Fruit fly (Drosophila melanogaster) whole organism, embryonic: ENCODE data around the gene CG10602.
A peak's percentile ranks its signal among the peaks of the same experiment; 100 is the strongest.

Source experiments
- Aef1 ChIP-seq: fragments of 200-800 bp; sonication (Bioruptor generic); IDR thresholded peaks from 3 replicates; pipeline ENCODE4 v1.3.6; 2022; ENCODE audit warnings: missing biosample characterization, missing genetic modification characterization
- Bdp1 ChIP-seq: fragments of 200-800 bp; sonication (Bioruptor generic); optimal IDR thresholded peaks from 3 replicates; lab custom pipeline; 2016; ENCODE audit warnings: missing biosample characterization, missing genetic modification characterization
- Bteb2 ChIP-seq: fragments of 200-800 bp; sonication (Bioruptor generic); optimal IDR thresholded peaks from 2 replicates; lab custom pipeline; 2016; ENCODE audit warnings: missing biosample characterization, missing genetic modification characterization
- CG10209 ChIP-seq: fragments of 200-800 bp; sonication (Bioruptor generic); optimal IDR thresholded peaks from 3 replicates; lab custom pipeline; 2017; ENCODE audit warnings: missing biosample characterization, mild to moderate bottlenecking, missing genetic modification characterization, missing genetic modification reagents
- CG10654 ChIP-seq: fragments of 200-800 bp; sonication (Bioruptor generic); optimal IDR thresholded peaks from 2 replicates; lab custom pipeline; 2016; ENCODE audit warnings: missing biosample characterization, missing genetic modification characterization
- CG11456 ChIP-seq: fragments of 200-800 bp; sonication (Bioruptor generic); IDR thresholded peaks from 3 replicates; pipeline ENCODE4 v1.3.6; 2022; ENCODE audit warnings: missing biosample characterization, missing genetic modification characterization
- CG12071 ChIP-seq: fragments of 200-800 bp; sonication (Bioruptor generic); optimal IDR thresholded peaks from 3 replicates; lab custom pipeline; 2018; ENCODE audit warnings: missing biosample characterization, mild to moderate bottlenecking, missing genetic modification characterization
- CG12769 ChIP-seq: fragments of 200-800 bp; sonication (Bioruptor generic); optimal IDR thresholded peaks from 2 replicates; lab custom pipeline; 2019; ENCODE audit warnings: missing biosample characterization, mild to moderate bottlenecking, missing genetic modification characterization, moderate library complexity
- CG14014 ChIP-seq: fragments of 200-800 bp; sonication (Bioruptor generic); IDR thresholded peaks from 2 replicates; pipeline ENCODE4 v1.3.6; 2022; ENCODE audit warnings: missing biosample characterization, missing genetic modification characterization
- CG14667 ChIP-seq: fragments of 200-800 bp; sonication (Bioruptor generic); IDR thresholded peaks from 2 replicates; pipeline ENCODE4 v1.3.6; 2022; ENCODE audit warnings: missing biosample characterization, missing genetic modification characterization
- CG1647 ChIP-seq: fragments of 200-800 bp; sonication (Bioruptor generic); optimal IDR thresholded peaks from 3 replicates; lab custom pipeline; 2016; ENCODE audit warnings: missing biosample characterization, missing genetic modification characterization
- CG16779 ChIP-seq: fragments of 200-800 bp; sonication (Bioruptor generic); IDR thresholded peaks from 2 replicates; pipeline ENCODE4 v1.3.6; 2022; ENCODE audit warnings: missing biosample characterization, missing genetic modification characterization
- CG17359 ChIP-seq: fragments of 200-800 bp; sonication (Bioruptor generic); optimal IDR thresholded peaks from 3 replicates; lab custom pipeline; 2018; ENCODE audit warnings: missing biosample characterization, mild to moderate bottlenecking, missing genetic modification characterization, moderate library complexity
- CG1832 ChIP-seq: fragments of 200-800 bp; sonication (Bioruptor generic); optimal IDR thresholded peaks from 2 replicates; lab custom pipeline; 2017; ENCODE audit warnings: missing biosample characterization, mild to moderate bottlenecking, missing genetic modification characterization, inconsistent platforms
- CG2678 ChIP-seq: fragments of 200-800 bp; sonication (Bioruptor generic); optimal IDR thresholded peaks from 3 replicates; lab custom pipeline; 2019; ENCODE audit warnings: missing biosample characterization, mild to moderate bottlenecking, missing genetic modification characterization, moderate library complexity
- CG2875 ChIP-seq: fragments of 200-800 bp; sonication (Bioruptor generic); optimal IDR thresholded peaks from 2 replicates; lab custom pipeline; 2017; ENCODE audit warnings: missing biosample characterization, mild to moderate bottlenecking, missing genetic modification characterization, missing genetic modification reagents
- CG3065 ChIP-seq: fragments of 200-800 bp; sonication (Bioruptor generic); optimal IDR thresholded peaks from 2 replicates; lab custom pipeline; 2016; ENCODE audit warnings: missing biosample characterization, missing genetic modification characterization
- CG4854 ChIP-seq: fragments of 200-800 bp; sonication (Bioruptor generic); optimal IDR thresholded peaks from 2 replicates; lab custom pipeline; 2016; ENCODE audit warnings: missing biosample characterization, missing genetic modification characterization, inconsistent platforms
- CG7372 ChIP-seq: fragments of 200-800 bp; sonication (Bioruptor generic); IDR thresholded peaks from 2 replicates; pipeline ENCODE4 v1.3.6; 2022; ENCODE audit warnings: missing biosample characterization, missing genetic modification characterization
- CG8281 ChIP-seq: fragments of 200-800 bp; sonication (Bioruptor generic); optimal IDR thresholded peaks from 2 replicates; lab custom pipeline; 2018; ENCODE audit warnings: missing biosample characterization, mild to moderate bottlenecking, missing genetic modification characterization, moderate library complexity
- CG8290 ChIP-seq, 3 experiments: fragments of 200-800 bp; sonication (Bioruptor generic); optimal IDR thresholded peaks; 2 replicates each; lab custom pipeline; 2016 to 2019; ENCODE audit warnings: missing biosample characterization in 3 of 3, missing genetic modification characterization in 3 of 3, mild to moderate bottlenecking in 2 of 3, moderate library complexity in 1 of 3
- CG9727 ChIP-seq: fragments of 200-800 bp; sonication (Bioruptor generic); optimal IDR thresholded peaks from 3 replicates; lab custom pipeline; 2017; ENCODE audit warnings: missing biosample characterization, mild to moderate bottlenecking, missing genetic modification characterization
- CG9876 ChIP-seq: fragments of 200-800 bp; sonication (Bioruptor generic); optimal IDR thresholded peaks from 2 replicates; lab custom pipeline; 2016; ENCODE audit warnings: missing biosample characterization, missing genetic modification characterization
- CG9932 ChIP-seq: fragments of 200-800 bp; sonication (Bioruptor generic); IDR thresholded peaks from 2 replicates; pipeline ENCODE4 v1.3.6; 2022; ENCODE audit warnings: missing biosample characterization, missing genetic modification characterization
- Hmr ChIP-seq: fragments of 200-800 bp; sonication (Bioruptor generic); optimal IDR thresholded peaks from 3 replicates; lab custom pipeline; 2017; ENCODE audit warnings: mild to moderate bottlenecking, missing biosample characterization, missing genetic modification reagents, missing genetic modification characterization
- Lhr ChIP-seq: fragments of 200-800 bp; sonication (Bioruptor generic); optimal IDR thresholded peaks from 3 replicates; lab custom pipeline; 2017; ENCODE audit warnings: mild to moderate bottlenecking, missing biosample characterization, missing genetic modification reagents, missing genetic modification characterization
- MTF-1 ChIP-seq: fragments of 200-800 bp; sonication (Bioruptor generic); optimal IDR thresholded peaks from 2 replicates; lab custom pipeline; 2018; ENCODE audit warnings: missing biosample characterization, mild to moderate bottlenecking, missing genetic modification characterization, borderline replicate concordance
- Med ChIP-seq: fragments of 200-800 bp; sonication (Bioruptor generic); peaks from one replicate; lab custom pipeline; 2016; ENCODE audit warnings: missing biosample characterization, missing genetic modification characterization, mild to moderate bottlenecking, inconsistent platforms, moderate library complexity
- Oli ChIP-seq: fragments of 200-800 bp; sonication (Bioruptor generic); optimal IDR thresholded peaks from 2 replicates; lab custom pipeline; 2018; ENCODE audit warnings: missing biosample characterization, mild to moderate bottlenecking, missing genetic modification characterization, moderate library complexity
- Optix ChIP-seq: fragments of 200-800 bp; sonication (Bioruptor generic); IDR thresholded peaks from 3 replicates; pipeline ENCODE4 v1.3.6; 2022; ENCODE audit warnings: missing biosample characterization, missing genetic modification characterization
- Sox102F ChIP-seq: fragments of 200-800 bp; sonication (Bioruptor generic); optimal IDR thresholded peaks from 2 replicates; lab custom pipeline; 2018; ENCODE audit warnings: missing biosample characterization, mild to moderate bottlenecking, missing genetic modification characterization, moderate library complexity
- Usf ChIP-seq: fragments of 200-800 bp; sonication (Bioruptor generic); optimal IDR thresholded peaks from 2 replicates; lab custom pipeline; 2017; ENCODE audit warnings: missing genotype, missing biosample characterization, missing genetic modification characterization
- ac ChIP-seq: fragments of 200-800 bp; sonication (Bioruptor generic); optimal IDR thresholded peaks from 3 replicates; lab custom pipeline; 2017; ENCODE audit warnings: missing biosample characterization, mild to moderate bottlenecking, missing genetic modification characterization
- az2 ChIP-seq: fragments of 200-800 bp; sonication (Bioruptor generic); optimal IDR thresholded peaks from 3 replicates; lab custom pipeline; 2016; ENCODE audit warnings: missing biosample characterization, missing genetic modification characterization
- bcd ChIP-seq: fragments of 200-800 bp; sonication (Bioruptor generic); optimal IDR thresholded peaks from 2 replicates; lab custom pipeline; 2017; ENCODE audit warnings: missing biosample characterization, mild to moderate bottlenecking, missing genetic modification characterization
- ci ChIP-seq: fragments of 200-800 bp; sonication (Bioruptor generic); IDR thresholded peaks from 3 replicates; pipeline ENCODE4 v1.3.6; 2022; ENCODE audit warnings: missing biosample characterization, missing genetic modification characterization
- eve ChIP-seq, 2 experiments: fragments of >200 bp; optimal IDR thresholded peaks; 2 replicates each; lab custom pipeline; 2017; ENCODE audit warnings: missing biosample characterization in 2 of 2, missing genetic modification characterization in 2 of 2
- fru ChIP-seq: fragments of >200 bp; optimal IDR thresholded peaks from 2 replicates; lab custom pipeline; 2017
- hkb ChIP-seq, 2 experiments: fragments of 200-800 bp in 1 of 2; fragments of >200 bp in 1 of 2; sonication (Bioruptor generic) in 1 of 2; IDR thresholded peaks in 1 of 2; optimal IDR thresholded peaks in 1 of 2; 2 replicates each; pipeline versions ENCODE4 v1.3.6 to Lab custom; 2017 to 2022; ENCODE audit warnings: missing biosample characterization in 1 of 2, missing genetic modification characterization in 1 of 2
- lmd ChIP-seq: fragments of 200-800 bp; sonication (Bioruptor generic); IDR thresholded peaks from 2 replicates; pipeline ENCODE4 v1.3.6; 2022; ENCODE audit warnings: missing biosample characterization, missing genetic modification characterization
- mam ChIP-seq: fragments of 200-800 bp; sonication (Bioruptor generic); optimal IDR thresholded peaks from 3 replicates; lab custom pipeline; 2016; ENCODE audit warnings: missing biosample characterization, missing genetic modification characterization
- nmo ChIP-seq: fragments of 200-800 bp; sonication (Bioruptor generic); optimal IDR thresholded peaks from 2 replicates; lab custom pipeline; 2018; ENCODE audit warnings: missing biosample characterization, mild to moderate bottlenecking, missing genetic modification characterization, moderate library complexity
- prd ChIP-seq, 3 experiments: fragments of >200 bp in 2 of 3; fragments of 200-800 bp in 1 of 3; sonication (Bioruptor generic) in 1 of 3; optimal IDR thresholded peaks in 2 of 3; IDR thresholded peaks in 1 of 3; 2 replicates in 2 of 3; 3 replicates in 1 of 3; pipeline versions ENCODE4 v1.3.6 to Lab custom; 2017 to 2022; ENCODE audit warnings: missing biosample characterization in 1 of 3, missing genetic modification characterization in 1 of 3
- ro ChIP-seq: fragments of 200-800 bp; sonication (Bioruptor generic); IDR thresholded peaks from 2 replicates; pipeline ENCODE4 v1.3.6; 2022; ENCODE audit warnings: missing biosample characterization, missing genetic modification characterization
- schlank ChIP-seq: fragments of 200-800 bp; sonication (Bioruptor generic); optimal IDR thresholded peaks from 2 replicates; lab custom pipeline; 2018; ENCODE audit warnings: missing biosample characterization, mild to moderate bottlenecking, missing genetic modification characterization
- sens ChIP-seq: fragments of 200-800 bp; sonication (Bioruptor generic); peaks from one replicate; lab custom pipeline; 2016; ENCODE audit warnings: missing biosample characterization, missing genetic modification characterization
- shn ChIP-seq: fragments of 200-800 bp; sonication (Bioruptor generic); optimal IDR thresholded peaks from 3 replicates; lab custom pipeline; 2016; ENCODE audit warnings: missing biosample characterization, missing genetic modification characterization
- sima ChIP-seq: fragments of 200-800 bp; sonication (Bioruptor generic); optimal IDR thresholded peaks from 2 replicates; lab custom pipeline; 2016; ENCODE audit warnings: missing biosample characterization, missing genetic modification characterization
- sisA ChIP-seq: fragments of 200-800 bp; sonication (Bioruptor generic); IDR thresholded peaks from 2 replicates; pipeline ENCODE4 v1.3.6; 2022; ENCODE audit warnings: missing biosample characterization, missing genetic modification characterization
- usp ChIP-seq: fragments of >200 bp; optimal IDR thresholded peaks from 2 replicates; lab custom pipeline; 2017; ENCODE audit warnings: missing biosample characterization, missing genetic modification characterization

Gene CG10602

DNA sequence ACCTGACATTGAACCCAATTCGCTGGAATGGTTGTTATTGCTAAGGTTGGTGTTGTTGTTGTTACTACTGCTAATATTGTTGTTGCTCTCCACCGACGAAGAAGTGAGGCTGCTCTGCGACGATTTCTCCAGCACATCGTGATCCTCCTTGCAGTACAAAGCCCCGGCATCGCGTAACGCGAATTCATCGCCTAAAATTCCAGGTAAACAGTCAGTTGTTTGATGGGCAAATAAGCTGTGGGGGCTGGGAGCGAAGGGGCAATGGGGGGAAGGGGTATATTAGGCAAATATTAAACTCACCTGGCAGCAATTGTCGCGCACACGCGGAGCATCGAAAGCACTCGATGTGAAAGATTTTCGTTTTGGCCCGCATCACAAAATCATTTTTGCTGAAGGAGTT, 5.0 kb upstream of the CG10602 start (continued):
- TF ChIP-seq schlank (tag; lab: Kevin White, UChicago) (peak; percentile 30), CG11456 (GFP tag; lab: Robert Waterston, UW) (peak; percentile 50; the same call in 1 of the 3 replicates), ac (GFP tag; lab: Kevin White, UChicago) (no peak), Med (GFP tag; lab: Kevin White, UChicago) (peak; percentile 65), CG10654 (no peak), CG14667 (GFP tag; lab: Robert Waterston, UW) (no peak), CG16779 (GFP tag; lab: Robert Waterston, UW) (no peak), CG10209 (GFP tag; lab: Kevin White, UChicago) (peak; percentile 32), Aef1 (no peak), Sox102F (GFP tag; lab: Kevin White, UChicago) (peak; percentile 23), Hmr (peak; percentile 34), CG2875 (peak; percentile 4), CG9876 (GFP tag; lab: Kevin White, UChicago) (no peak), Oli (tag; lab: Kevin White, UChicago) (no peak), CG8281 (tag; lab: Kevin White, UChicago) (no peak), nmo (GFP tag; lab: Kevin White, UChicago) (no peak), ci (GFP tag; lab: Robert Waterston, UW) (peak; percentile 63; the same call in 2 of the 3 replicates), CG3065 (GFP tag; lab: Kevin White, UChicago) (no peak), CG12769 (tag; lab: Kevin White, UChicago) (peak; percentile 39), bcd (GFP tag; lab: Kevin White, UChicago) (peak; percentile 22), CG8290 (GFP tag; optimal IDR thresholded peaks at IDR 0.05; lab: Kevin White, UChicago) (no peak), CG8290 (tag; optimal IDR thresholded peaks at IDR 0.05; lab: Kevin White, UChicago) (peak in 1 of 2 experiments; percentile 70), mam (no peak), sima (GFP tag; lab: Kevin White, UChicago) (no peak), CG1647 (GFP tag; lab: Kevin White, UChicago) (no peak), CG12071 (GFP tag; lab: Kevin White, UChicago) (peak; percentile 52), prd (optimal IDR thresholded peaks at IDR 0.05; lab: Kevin White, UChicago) (no peak), prd (GFP tag; IDR thresholded peaks at IDR 0.05; lab: Robert Waterston, UW) (no peak), Bdp1 (GFP tag; lab: Kevin White, UChicago) (no peak), CG4854 (GFP tag; lab: Kevin White, UChicago) (no peak), eve (GFP tag; optimal IDR thresholded peaks at IDR 0.05; lab: Kevin White, UChicago) (no peak), MTF-1 (no peak), fru (lab: Kevin White, UChicago) (no peak), CG9727 (GFP tag; lab: Kevin White, UChicago) (no peak), Bteb2 (GFP tag; lab: Kevin White, UChicago) (no peak), CG1832 (GFP tag; lab: Kevin White, UChicago) (no peak), CG9932 (GFP tag; lab: Robert Waterston, UW) (peak; percentile 42; the same call in 1 of the 2 replicates), Lhr (GFP tag; lab: Kevin White, UChicago) (no peak), Usf (GFP tag; lab: Kevin White, UChicago) (no peak), hkb (optimal IDR thresholded peaks at IDR 0.05; lab: Kevin White, UChicago) (no peak), hkb (GFP tag; IDR thresholded peaks at IDR 0.05; lab: Robert Waterston, UW) (0 out of 2 replicates have a peak, but pooled peaks have one; percentile 25), lmd (no peak), Optix (0 out of 3 replicates have a peak, but pooled peaks have one; percentile 21), ro (0 out of 2 replicates have a peak, but pooled peaks have one; percentile 15), CG14014 (peak; percentile 37; the same call in 1 of the 2 replicates), az2 (GFP tag; lab: Kevin White, UChicago) (no peak), sisA (GFP tag; lab: Robert Waterston, UW) (no peak), sens (GFP tag; lab: Kevin White, UChicago) (peak; percentile 20), shn (GFP tag; lab: Kevin White, UChicago) (no peak), CG2678 (peak; percentile 17), CG17359 (tag; lab: Kevin White, UChicago) (peak; percentile 8), CG7372 (GFP tag; lab: Robert Waterston, UW) (no peak), usp (no peak)
